Worm (Caenorhabditis elegans): Measurements from ENCODE around the gene D1086.3.

ce11 chrV:14140733-14141132, 48.1 kb downstream of the D1086.3 start:
- TF ChIP-seq aha-1 (tag; optimal IDR thresholded peaks at IDR 0.05) (no peak), nhr-11 (tag; optimal IDR thresholded peaks at IDR 0.05) (no peak), jun-1 (tag; optimal IDR thresholded peaks at IDR 0.05) (no peak), tbx-2 (tag; optimal IDR thresholded peaks at IDR 0.05) (no peak), snpc-4 (tag; optimal IDR thresholded peaks at IDR 0.05) (no peak), nhr-28 (tag; optimal IDR thresholded peaks at IDR 0.05) (no peak), fkh-10 (GFP tag; optimal IDR thresholded peaks at IDR 0.05) (peak; percentile 89), aly-2 (tag; optimal IDR thresholded peaks at IDR 0.05) (no peak), nhr-237 (tag; optimal IDR thresholded peaks at IDR 0.05) (no peak), hlh-17 (GFP tag; optimal IDR thresholded peaks at IDR 0.05; ENCODE audit: borderline replicate concordance) (no peak), alr-1 (tag; optimal IDR thresholded peaks at IDR 0.05; ENCODE audit: borderline replicate concordance) (no peak), grh-1 (GFP tag; IDR thresholded peaks at IDR 0.05) (no peak), lin-35 (GFP tag; optimal IDR thresholded peaks at IDR 0.05) (no peak), lin-39 (tag; optimal IDR thresholded peaks at IDR 0.05) (no peak)
